Worm (Caenorhabditis elegans) whole organism, L4 larva: ENCODE data around the gene Y116A8C.25.

Experiments
- F37D6.2 ChIP-seq: sonication (generic microtip); optimal IDR thresholded peaks from 2 replicates; lab custom pipeline; 2016; ENCODE audit warnings: mild to moderate bottlenecking, missing genetic modification characterization, missing compliant biosample characterization
- R02D3.7 ChIP-seq: fragments of 150-350 bp; sonication (generic microtip); optimal IDR thresholded peaks from 3 replicates; lab custom pipeline; 2014; ENCODE audit warnings: missing biosample characterization, missing genetic modification characterization
- T20F7.1 ChIP-seq: fragments of 200-800 bp; sonication (Bioruptor generic); optimal IDR thresholded peaks from 2 replicates; lab custom pipeline; 2018; ENCODE audit warnings: mild to moderate bottlenecking, missing genetic modification characterization, missing compliant biosample characterization
- aha-1 ChIP-seq: fragments of 150-350 bp; peaks from one replicate; lab custom pipeline; 2014; ENCODE audit warnings: missing biosample characterization, missing genetic modification characterization
- aly-2 ChIP-seq: sonication (generic microtip); optimal IDR thresholded peaks from 2 replicates; lab custom pipeline; 2018; ENCODE audit warnings: missing biosample characterization, missing genetic modification characterization
- arid-1 ChIP-seq: fragments of 200-800 bp; sonication (Bioruptor generic); conservative IDR thresholded peaks from 2 replicates; pipeline ENCODE4 v1.3.6; 2022; ENCODE audit warnings: missing genetic modification reagents, missing genetic modification characterization, missing compliant biosample characterization
- attf-4 ChIP-seq: sonication (generic microtip); optimal IDR thresholded peaks from 3 replicates; lab custom pipeline; 2017; ENCODE audit warnings: missing biosample characterization, missing genetic modification characterization
- ceh-44 ChIP-seq: fragments of 200-800 bp; sonication (Bioruptor generic); IDR thresholded peaks from 2 replicates; pipeline ENCODE4 v1.3.6; 2022; ENCODE audit warnings: missing genetic modification reagents, missing genetic modification characterization, missing compliant biosample characterization
- ceh-62 ChIP-seq: sonication (generic microtip); optimal IDR thresholded peaks from 2 replicates; lab custom pipeline; 2017; ENCODE audit warnings: missing biosample characterization, missing genetic modification characterization
- ceh-82 ChIP-seq: sonication (generic microtip); optimal IDR thresholded peaks from 2 replicates; lab custom pipeline; 2017; ENCODE audit warnings: missing biosample characterization, missing genetic modification characterization
- ces-1 ChIP-seq: fragments of 150-350 bp; sonication (generic microtip); optimal IDR thresholded peaks from 4 replicates; lab custom pipeline; 2014; ENCODE audit warnings: missing biosample characterization, missing genetic modification reagents, missing genetic modification characterization
- daf-12 ChIP-seq: fragments of 150-350 bp; optimal IDR thresholded peaks from 2 replicates; lab custom pipeline; 2014; ENCODE audit warnings: missing biosample characterization, missing genetic modification reagents, missing genetic modification characterization
- dmd-6 ChIP-seq: fragments of 200-800 bp; sonication (Bioruptor generic); IDR thresholded peaks from 2 replicates; pipeline ENCODE4 v1.3.6; 2022; ENCODE audit warnings: missing genetic modification reagents, missing genetic modification characterization, missing compliant biosample characterization
- dmd-8 ChIP-seq: fragments of 200-800 bp; sonication (Bioruptor generic); IDR thresholded peaks from 2 replicates; pipeline ENCODE4 v1.3.6; 2022; ENCODE audit warnings: missing genetic modification characterization, missing compliant biosample characterization
- dmd-9 ChIP-seq: fragments of 200-800 bp; sonication (Bioruptor generic); IDR thresholded peaks from 2 replicates; pipeline ENCODE4 v1.3.6; 2022; ENCODE audit warnings: missing genetic modification reagents, missing genetic modification characterization, missing compliant biosample characterization
- duxl-1 ChIP-seq: sonication (generic microtip); optimal IDR thresholded peaks from 2 replicates; lab custom pipeline; 2016; ENCODE audit warnings: mild to moderate bottlenecking, missing genetic modification characterization, moderate library complexity, missing compliant biosample characterization; ENCODE audit not compliant: poor library complexity
- egl-27 ChIP-seq: sonication (generic microtip); optimal IDR thresholded peaks from 3 replicates; lab custom pipeline; 2017; ENCODE audit warnings: missing biosample characterization, missing genetic modification reagents, missing genetic modification characterization
- fos-1 ChIP-seq: fragments of 150-350 bp; optimal IDR thresholded peaks from 2 replicates; lab custom pipeline; 2014; ENCODE audit warnings: missing biosample characterization, missing genetic modification characterization
- gei-8 ChIP-seq: fragments of 200-800 bp; sonication (Bioruptor generic); optimal IDR thresholded peaks from 2 replicates; lab custom pipeline; 2018; ENCODE audit warnings: mild to moderate bottlenecking, missing genetic modification characterization, missing compliant biosample characterization
- hif-1 ChIP-seq, 2 experiments: sonication (generic microtip); optimal IDR thresholded peaks; 2 replicates each; lab custom pipeline; 2016 to 2017; ENCODE audit warnings: missing compliant biosample characterization in 2 of 2, missing genetic modification characterization in 2 of 2, missing genetic modification reagents in 2 of 2, missing genotype in 2 of 2, mild to moderate bottlenecking in 1 of 2
- hlh-11 ChIP-seq: fragments of 200-800 bp; sonication (Bioruptor generic); optimal IDR thresholded peaks from 2 replicates; lab custom pipeline; 2018; ENCODE audit warnings: mild to moderate bottlenecking, missing genetic modification characterization, missing compliant biosample characterization
- hlh-30 ChIP-seq: sonication (generic microtip); optimal IDR thresholded peaks from 2 replicates; lab custom pipeline; 2017; ENCODE audit warnings: antibody characterized with exemption, mild to moderate bottlenecking, missing genetic modification characterization, missing compliant biosample characterization; ENCODE audit not compliant: insufficient read depth
- hmg-1.1 ChIP-seq: fragments of 200-800 bp; sonication (Bioruptor generic); IDR thresholded peaks from 2 replicates; pipeline ENCODE4 v1.3.6; 2022; ENCODE audit warnings: missing genetic modification reagents, missing genetic modification characterization, missing compliant biosample characterization
- jun-1 ChIP-seq: fragments of 150-350 bp; optimal IDR thresholded peaks from 2 replicates; lab custom pipeline; 2014; ENCODE audit warnings: missing biosample characterization, missing genetic modification reagents, missing genetic modification characterization
- lim-7 ChIP-seq: fragments of 200-800 bp; sonication (Bioruptor generic); IDR thresholded peaks from 2 replicates; pipeline ENCODE4 v1.3.6; 2022; ENCODE audit warnings: missing genetic modification characterization, missing compliant biosample characterization
- lin-1 ChIP-seq: fragments of 200-800 bp; sonication (Bioruptor generic); IDR thresholded peaks from 2 replicates; pipeline ENCODE4 v1.3.6; 2022; ENCODE audit warnings: missing genetic modification reagents, missing genetic modification characterization, missing compliant biosample characterization
- lin-13 ChIP-seq: fragments of 150-350 bp; optimal IDR thresholded peaks from 2 replicates; lab custom pipeline; 2014; ENCODE audit warnings: missing biosample characterization, missing genetic modification reagents, missing genetic modification characterization
- lin-15B ChIP-seq: fragments of 150-350 bp; sonication (generic microtip); optimal IDR thresholded peaks from 3 replicates; lab custom pipeline; 2014; ENCODE audit warnings: missing biosample characterization, missing genetic modification characterization
- lin-29 ChIP-seq: fragments of 200-800 bp; sonication (Bioruptor generic); IDR thresholded peaks from 2 replicates; pipeline ENCODE4 v1.3.6; 2022; ENCODE audit warnings: missing genetic modification reagents, missing genetic modification characterization, missing compliant biosample characterization
- lin-38 ChIP-seq: fragments of 200-800 bp; sonication (Bioruptor generic); IDR thresholded peaks from 2 replicates; pipeline ENCODE4 v1.3.6; 2022; ENCODE audit warnings: missing genetic modification reagents, missing genetic modification characterization, missing compliant biosample characterization
- lin-39 ChIP-seq: fragments of 150-350 bp; optimal IDR thresholded peaks from 2 replicates; lab custom pipeline; 2014; ENCODE audit warnings: missing biosample characterization, missing genetic modification reagents, missing genetic modification characterization
- madf-5 ChIP-seq, 2 experiments: fragments of 200-800 bp; sonication (Bioruptor generic); IDR thresholded peaks; 2 replicates each; pipeline ENCODE4 v1.3.6; 2022; ENCODE audit warnings: missing compliant biosample characterization in 2 of 2, missing genetic modification characterization in 2 of 2
- madf-9 ChIP-seq: fragments of 200-800 bp; sonication (Bioruptor generic); conservative IDR thresholded peaks from 2 replicates; pipeline ENCODE4 v1.3.6; 2022; ENCODE audit warnings: missing genetic modification reagents, missing genetic modification characterization, missing compliant biosample characterization
- mdl-1 ChIP-seq, 2 experiments: fragments of 150-350 bp in 1 of 2; sonication (generic microtip) in 1 of 2; optimal IDR thresholded peaks; 2 replicates each; lab custom pipeline; 2014 to 2017; ENCODE audit warnings: missing biosample characterization in 2 of 2, missing genetic modification characterization in 2 of 2
- mes-2 ChIP-seq: sonication (generic microtip); optimal IDR thresholded peaks from 2 replicates; lab custom pipeline; 2016; ENCODE audit warnings: missing genotype, mild to moderate bottlenecking, missing genetic modification characterization, missing compliant biosample characterization; ENCODE audit not compliant: poor library complexity, severe bottlenecking
- mxl-3 ChIP-seq: fragments of 200-800 bp; sonication (Bioruptor generic); optimal IDR thresholded peaks from 2 replicates; lab custom pipeline; 2018; ENCODE audit warnings: mild to moderate bottlenecking, missing genetic modification characterization, missing compliant biosample characterization
- nhr-41 ChIP-seq: fragments of 200-800 bp; sonication (Bioruptor generic); IDR thresholded peaks from 2 replicates; pipeline ENCODE4 v1.3.6; 2022; ENCODE audit warnings: missing genetic modification reagents, missing genetic modification characterization, missing compliant biosample characterization
- nhr-42 ChIP-seq: fragments of 200-800 bp; sonication (Bioruptor generic); IDR thresholded peaks from 2 replicates; pipeline ENCODE4 v1.3.6; 2022; ENCODE audit warnings: missing genetic modification characterization, missing compliant biosample characterization
- nhr-76 ChIP-seq: fragments of 150-350 bp; optimal IDR thresholded peaks from 2 replicates; lab custom pipeline; 2014; ENCODE audit warnings: missing biosample characterization, missing genetic modification characterization
- nhr-77 ChIP-seq: fragments of 150-350 bp; optimal IDR thresholded peaks from 2 replicates; lab custom pipeline; 2014; ENCODE audit warnings: missing biosample characterization, missing genetic modification characterization
- rbr-2 ChIP-seq: sonication (generic microtip); optimal IDR thresholded peaks from 2 replicates; lab custom pipeline; 2016; ENCODE audit warnings: missing genotype, missing genetic modification characterization, missing compliant biosample characterization
- saeg-2 ChIP-seq: fragments of 200-800 bp; sonication (Bioruptor generic); IDR thresholded peaks from 2 replicates; pipeline ENCODE4 v1.3.6; 2022; ENCODE audit warnings: missing genetic modification reagents, missing genetic modification characterization, missing compliant biosample characterization
- skn-1 ChIP-seq: fragments of 150-350 bp; optimal IDR thresholded peaks from 2 replicates; lab custom pipeline; 2014; ENCODE audit warnings: missing biosample characterization, missing genetic modification characterization
- vab-7 ChIP-seq: fragments of 200-800 bp; sonication (Bioruptor generic); IDR thresholded peaks from 2 replicates; pipeline ENCODE4 v1.3.6; 2022; ENCODE audit warnings: missing genetic modification reagents, missing genetic modification characterization, missing compliant biosample characterization
- zag-1 ChIP-seq: fragments of 150-350 bp; optimal IDR thresholded peaks from 2 replicates; lab custom pipeline; 2014; ENCODE audit warnings: missing biosample characterization, missing genetic modification characterization
- zip-11 ChIP-seq: fragments of 200-800 bp; sonication (Bioruptor generic); IDR thresholded peaks from 2 replicates; pipeline ENCODE4 v1.3.6; 2022; ENCODE audit warnings: missing genetic modification characterization, missing compliant biosample characterization
- zip-2 ChIP-seq: fragments of 150-350 bp; optimal IDR thresholded peaks from 2 replicates; lab custom pipeline; 2014; ENCODE audit warnings: missing biosample characterization, missing genetic modification characterization
- ztf-11 ChIP-seq: fragments of 150-350 bp; optimal IDR thresholded peaks from 2 replicates; lab custom pipeline; 2014; ENCODE audit warnings: missing biosample characterization, missing genetic modification characterization
- ztf-7 ChIP-seq: fragments of 150-350 bp; optimal IDR thresholded peaks from 2 replicates; lab custom pipeline; 2014; ENCODE audit warnings: missing biosample characterization, missing genetic modification characterization

Y116A8C.25 gene

ce11 chrIV:17088849-17089248, 10.3 kb upstream of the Y116A8C.25 start, which contains the start of gene Y116A8C.43 (continued):
- TF ChIP-seq rbr-2 (tag; lab: Kevin White, UChicago) = peak; percentile 9
- no peak for TF ChIP-seq hlh-30 (tag; lab: Kevin White, UChicago)

ce11 chrIV:17087384-17088099, 9.0 kb upstream of the Y116A8C.25 start, which contains the start of the genes snx-13 and snr-1:
TSS of gene snx-13 (minus strand) at chrIV:17087438.
TSS of gene snr-1 (plus strand) at chrIV:17088049.
- TF ChIP-seq ces-1 (GFP tag; lab: Kevin White, UChicago) = no peak
- no peak for TF ChIP-seq ztf-7 (tag; lab: Kevin White, UChicago)
- TF ChIP-seq lin-38 (GFP tag; lab: Robert Waterston, UW) = peak; percentile 98
- TF ChIP-seq fos-1 (tag; lab: Kevin White, UChicago) = no peak
- TF ChIP-seq hlh-11 (tag; lab: Kevin White, UChicago) = no peak
- no peak for TF ChIP-seq daf-12 (tag; lab: Kevin White, UChicago)
- TF ChIP-seq mes-2 (tag; lab: Kevin White, UChicago) = peak; percentile 96
- peak; percentile 86 for TF ChIP-seq vab-7 (GFP tag; lab: Robert Waterston, UW)
- TF ChIP-seq duxl-1 (tag; lab: Kevin White, UChicago) = no peak
- TF ChIP-seq lin-1 (GFP tag; lab: Robert Waterston, UW) = no peak
- no peak for TF ChIP-seq nhr-42 (GFP tag; lab: Robert Waterston, UW)
- peak in 1 of 2 experiments; percentile 65 for TF ChIP-seq mdl-1 (tag; optimal IDR thresholded peaks at IDR 0.05; lab: Kevin White, UChicago)
- peak; percentile 80 for TF ChIP-seq dmd-9 (GFP tag; lab: Robert Waterston, UW)
- no peak for TF ChIP-seq lin-29 (GFP tag; lab: Robert Waterston, UW)
- TF ChIP-seq egl-27 (tag; lab: Kevin White, UChicago) = no peak
- no peak for TF ChIP-seq ceh-82 (tag; lab: Kevin White, UChicago)
- no peak for TF ChIP-seq nhr-41 (GFP tag; lab: Robert Waterston, UW)
- TF ChIP-seq nhr-76 = no peak
- TF ChIP-seq F37D6.2 (tag; lab: Kevin White, UChicago) = peak; percentile 69
- no peak for TF ChIP-seq zag-1
- peak; percentile 75 for TF ChIP-seq hmg-1.1 (GFP tag; lab: Robert Waterston, UW)
- no peak for TF ChIP-seq dmd-8
- TF ChIP-seq madf-9 (GFP tag; lab: Robert Waterston, UW) = peak; percentile 76; the same call in 1 of the 2 replicates
- TF ChIP-seq R02D3.7 (tag; lab: Kevin White, UChicago) = no peak
- TF ChIP-seq jun-1 (tag; lab: Kevin White, UChicago) = no peak
- no peak for TF ChIP-seq skn-1 (tag; lab: Kevin White, UChicago)
- peak; percentile 50 for TF ChIP-seq lin-13
- peak; percentile 49 for TF ChIP-seq dmd-6 (GFP tag; lab: Robert Waterston, UW)
- TF ChIP-seq attf-4 (tag; lab: Kevin White, UChicago) = no peak
- peak; percentile 84 for TF ChIP-seq ceh-44 (GFP tag; lab: Robert Waterston, UW)
- no peak for TF ChIP-seq ztf-11
- no peak for TF ChIP-seq gei-8 (GFP tag; lab: Kevin White, UChicago)
- peak; percentile 61; the same call in 1 of the 2 replicates for TF ChIP-seq arid-1
- TF ChIP-seq aha-1 = peak; percentile 97
- TF ChIP-seq aly-2 (tag; lab: Kevin White, UChicago) = no peak
- no peak for TF ChIP-seq lin-15B (tag; lab: Kevin White, UChicago)
- TF ChIP-seq lin-39 (tag; lab: Kevin White, UChicago) = no peak
- no peak for TF ChIP-seq mxl-3 (GFP tag; lab: Kevin White, UChicago)
- peak; percentile 60 for TF ChIP-seq nhr-77 (tag; lab: Kevin White, UChicago)
- 0 out of 4 replicates have a peak, but pooled peaks of 1 of the 2 experiments have one; percentile 62 for TF ChIP-seq madf-5 (GFP tag; IDR thresholded peaks at IDR 0.05; lab: Robert Waterston, UW)
- no peak for TF ChIP-seq lim-7
- TF ChIP-seq zip-2 = no peak
- peak; percentile 78 for TF ChIP-seq T20F7.1 (GFP tag; lab: Kevin White, UChicago)
- TF ChIP-seq zip-11 (GFP tag; lab: Robert Waterston, UW) = no peak
- TF ChIP-seq hif-1 (tag; optimal IDR thresholded peaks at IDR 0.05; lab: Kevin White, UChicago) = peak in 1 of 2 experiments; percentile 95
- TF ChIP-seq ceh-62 = no peak
- TF ChIP-seq saeg-2 = no peak
